Worm (Caenorhabditis elegans) whole organism, L4 larva: Measurements from ENCODE around the gene srd-16.

ENCODE experiments used
- F10B5.3 ChIP-seq: sonication (generic microtip); optimal IDR thresholded peaks from 2 replicates; lab custom pipeline; 2016; ENCODE audit warnings: mild to moderate bottlenecking, missing genetic modification characterization, missing compliant biosample characterization
- F37D6.2 ChIP-seq: sonication (generic microtip); optimal IDR thresholded peaks from 2 replicates; lab custom pipeline; 2016; ENCODE audit warnings: mild to moderate bottlenecking, missing genetic modification characterization, missing compliant biosample characterization
- T20F7.1 ChIP-seq: fragments of 200-800 bp; sonication (Bioruptor generic); optimal IDR thresholded peaks from 2 replicates; lab custom pipeline; 2018; ENCODE audit warnings: mild to moderate bottlenecking, missing genetic modification characterization, missing compliant biosample characterization
- T26A8.4 ChIP-seq: fragments of 200-800 bp; sonication (Bioruptor generic); IDR thresholded peaks from 2 replicates; pipeline ENCODE4 v1.3.6; 2022; ENCODE audit warnings: missing genetic modification characterization, missing compliant biosample characterization
- Y48G9A.11 ChIP-seq: fragments of 200-800 bp; sonication (Bioruptor generic); IDR thresholded peaks from 2 replicates; pipeline ENCODE4 v1.3.6; 2022; ENCODE audit warnings: missing genetic modification reagents, missing genetic modification characterization, missing compliant biosample characterization
- Y75B8A.6 ChIP-seq: fragments of 200-800 bp; sonication (Bioruptor generic); IDR thresholded peaks from 2 replicates; pipeline ENCODE4 v1.3.6; 2022; ENCODE audit warnings: missing genetic modification reagents, missing genetic modification characterization, missing compliant biosample characterization
- ZK546.5 ChIP-seq, 2 experiments: sonication (generic microtip); optimal IDR thresholded peaks; 2 replicates each; lab custom pipeline; 2017; ENCODE audit warnings: missing biosample characterization in 2 of 2, missing genetic modification characterization in 2 of 2
- aha-1 ChIP-seq: fragments of 150-350 bp; peaks from one replicate; lab custom pipeline; 2014; ENCODE audit warnings: missing biosample characterization, missing genetic modification characterization
- attf-4 ChIP-seq: sonication (generic microtip); optimal IDR thresholded peaks from 3 replicates; lab custom pipeline; 2017; ENCODE audit warnings: missing biosample characterization, missing genetic modification characterization
- ceh-62 ChIP-seq: sonication (generic microtip); optimal IDR thresholded peaks from 2 replicates; lab custom pipeline; 2017; ENCODE audit warnings: missing biosample characterization, missing genetic modification characterization
- ctbp-1 ChIP-seq: fragments of 200-800 bp; sonication (Bioruptor generic); IDR thresholded peaks from 2 replicates; pipeline ENCODE4 v1.3.6; 2022; ENCODE audit warnings: missing genetic modification reagents, missing genetic modification characterization, missing compliant biosample characterization
- daf-12 ChIP-seq: fragments of 150-350 bp; optimal IDR thresholded peaks from 2 replicates; lab custom pipeline; 2014; ENCODE audit warnings: missing biosample characterization, missing genetic modification reagents, missing genetic modification characterization
- daf-19 ChIP-seq: fragments of 200-800 bp; sonication (Bioruptor generic); conservative IDR thresholded peaks from 2 replicates; pipeline ENCODE4 v1.3.6; 2022; ENCODE audit warnings: missing genetic modification characterization, missing compliant biosample characterization
- daf-8 ChIP-seq: fragments of 200-800 bp; sonication (Bioruptor generic); IDR thresholded peaks from 2 replicates; pipeline ENCODE4 v1.3.6; 2022; ENCODE audit warnings: missing genetic modification characterization, missing compliant biosample characterization
- dmd-8 ChIP-seq: fragments of 200-800 bp; sonication (Bioruptor generic); IDR thresholded peaks from 2 replicates; pipeline ENCODE4 v1.3.6; 2022; ENCODE audit warnings: missing genetic modification characterization, missing compliant biosample characterization
- gei-8 ChIP-seq: fragments of 200-800 bp; sonication (Bioruptor generic); optimal IDR thresholded peaks from 2 replicates; lab custom pipeline; 2018; ENCODE audit warnings: mild to moderate bottlenecking, missing genetic modification characterization, missing compliant biosample characterization
- hlh-30 ChIP-seq: sonication (generic microtip); optimal IDR thresholded peaks from 2 replicates; lab custom pipeline; 2017; ENCODE audit warnings: antibody characterized with exemption, mild to moderate bottlenecking, missing genetic modification characterization, missing compliant biosample characterization; ENCODE audit not compliant: insufficient read depth
- lin-15B ChIP-seq: fragments of 150-350 bp; sonication (generic microtip); optimal IDR thresholded peaks from 3 replicates; lab custom pipeline; 2014; ENCODE audit warnings: missing biosample characterization, missing genetic modification characterization
- nhr-102 ChIP-seq: sonication (generic microtip); optimal IDR thresholded peaks from 2 replicates; lab custom pipeline; 2016; ENCODE audit warnings: mild to moderate bottlenecking, missing genetic modification characterization, moderate library complexity, missing compliant biosample characterization
- nhr-28 ChIP-seq: fragments of 150-350 bp; optimal IDR thresholded peaks from 2 replicates; lab custom pipeline; 2014; ENCODE audit warnings: missing biosample characterization, missing genetic modification characterization
- nhr-48 ChIP-seq: sonication (generic microtip); optimal IDR thresholded peaks from 2 replicates; lab custom pipeline; 2016; ENCODE audit warnings: mild to moderate bottlenecking, missing genetic modification characterization, missing compliant biosample characterization
- nhr-77 ChIP-seq: fragments of 150-350 bp; optimal IDR thresholded peaks from 2 replicates; lab custom pipeline; 2014; ENCODE audit warnings: missing biosample characterization, missing genetic modification characterization
- pha-4 ChIP-seq, 2 experiments: fragments of 150-350 bp in 1 of 2; fragments of 200-800 bp in 1 of 2; sonication (Bioruptor generic) in 1 of 2; IDR thresholded peaks in 1 of 2; optimal IDR thresholded peaks in 1 of 2; 2 replicates each; pipeline versions ENCODE4 v1.3.6 to Lab custom; 2014 to 2022; ENCODE audit warnings: missing genetic modification characterization in 2 of 2, missing genetic modification reagents in 2 of 2, missing biosample characterization in 1 of 2, missing compliant biosample characterization in 1 of 2
- pqm-1 ChIP-seq: sonication (generic microtip); optimal IDR thresholded peaks from 2 replicates; lab custom pipeline; 2017; ENCODE audit warnings: missing biosample characterization, missing genetic modification characterization
- sdz-12 ChIP-seq: fragments of 200-800 bp; sonication (Bioruptor generic); optimal IDR thresholded peaks from 2 replicates; lab custom pipeline; 2018; ENCODE audit warnings: mild to moderate bottlenecking, missing genetic modification characterization, missing compliant biosample characterization
- set-16 ChIP-seq: fragments of 200-800 bp; sonication (Bioruptor generic); IDR thresholded peaks from 2 replicates; pipeline ENCODE4 v1.3.6; 2022; ENCODE audit warnings: missing genetic modification reagents, missing genetic modification characterization, missing compliant biosample characterization
- snpc-1.2 ChIP-seq: fragments of 200-800 bp; sonication (Bioruptor generic); IDR thresholded peaks from 2 replicates; pipeline ENCODE4 v1.3.6; 2022; ENCODE audit warnings: missing genetic modification reagents, missing genetic modification characterization, missing compliant biosample characterization
- unc-62 ChIP-seq, 3 experiments: fragments of 150-350 bp in 1 of 3; sonication (generic microtip); optimal IDR thresholded peaks in 2 of 3; peaks in 1 of 3; 1 replicate in 1 of 3; 2 replicates in 2 of 3; lab custom pipeline; 2014 to 2017; ENCODE audit warnings: missing biosample characterization in 3 of 3, missing genetic modification characterization in 3 of 3, missing genetic modification reagents in 3 of 3, missing genotype in 1 of 3
- ztf-7 ChIP-seq: fragments of 150-350 bp; optimal IDR thresholded peaks from 2 replicates; lab custom pipeline; 2014; ENCODE audit warnings: missing biosample characterization, missing genetic modification characterization

The srd-16 gene

DNA sequence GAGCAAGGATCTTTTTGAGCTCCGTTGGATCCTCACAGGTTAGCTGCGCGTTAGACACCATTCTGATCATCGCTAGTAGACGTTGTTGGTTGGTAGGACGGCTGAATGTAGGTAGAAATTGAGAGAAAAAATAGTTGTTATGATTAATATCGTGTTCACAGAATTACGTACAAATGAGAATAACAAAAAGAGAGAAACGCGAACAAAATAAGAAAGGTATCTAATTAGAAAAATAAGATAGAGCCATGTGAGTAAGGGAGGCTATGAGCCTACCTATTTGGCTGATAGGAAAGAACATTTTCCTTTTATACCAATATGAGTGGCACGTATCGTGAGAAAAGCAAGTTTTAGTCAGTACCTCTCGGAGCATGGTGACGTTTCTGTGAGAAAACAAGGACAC is 16.1 kb downstream of the srd-16 start, which contains the start of gene C04E6.8:
TSS of gene C04E6.8 (minus strand) at position 101 of the 400 bp plus-strand sequence.
- TF ChIP-seq ceh-62 (tag; lab: Kevin White, UChicago): no peak
- TF ChIP-seq daf-19 (GFP tag; lab: Robert Waterston, UW): no peak
- no peak for TF ChIP-seq daf-12 (tag; lab: Kevin White, UChicago)
- no peak for TF ChIP-seq attf-4 (tag; lab: Kevin White, UChicago)
- no peak for TF ChIP-seq F10B5.3 (tag; lab: Kevin White, UChicago)
- TF ChIP-seq gei-8: no peak
- TF ChIP-seq Y48G9A.11 (GFP tag; lab: Robert Waterston, UW): no peak

DNA sequence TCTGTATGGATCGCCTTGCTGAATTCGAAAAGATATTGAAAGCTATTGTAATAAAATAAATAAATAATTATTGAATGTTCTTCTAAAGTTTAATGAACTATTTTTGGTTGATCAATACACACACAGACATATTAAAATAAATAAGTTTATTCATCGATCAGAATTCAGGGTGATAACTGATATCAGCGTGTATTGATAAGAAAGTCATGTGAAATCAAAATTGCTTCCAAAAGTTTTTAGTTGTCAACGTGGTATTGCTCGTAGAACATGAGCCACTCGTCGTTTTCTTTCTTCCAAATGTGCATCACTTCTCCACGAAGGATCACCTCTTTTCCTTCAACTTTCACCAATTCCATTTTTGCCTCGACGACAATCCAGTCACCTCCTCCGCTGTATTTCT is 17.4 kb downstream of the srd-16 start:
- TF ChIP-seq nhr-48 (tag; lab: Kevin White, UChicago) (no peak), daf-8 (GFP tag; lab: Robert Waterston, UW) (no peak), set-16 (GFP tag; lab: Robert Waterston, UW) (no peak), pqm-1 (tag; lab: Kevin White, UChicago) (peak; percentile 2), ctbp-1 (GFP tag; lab: Robert Waterston, UW) (no peak)

DNA sequence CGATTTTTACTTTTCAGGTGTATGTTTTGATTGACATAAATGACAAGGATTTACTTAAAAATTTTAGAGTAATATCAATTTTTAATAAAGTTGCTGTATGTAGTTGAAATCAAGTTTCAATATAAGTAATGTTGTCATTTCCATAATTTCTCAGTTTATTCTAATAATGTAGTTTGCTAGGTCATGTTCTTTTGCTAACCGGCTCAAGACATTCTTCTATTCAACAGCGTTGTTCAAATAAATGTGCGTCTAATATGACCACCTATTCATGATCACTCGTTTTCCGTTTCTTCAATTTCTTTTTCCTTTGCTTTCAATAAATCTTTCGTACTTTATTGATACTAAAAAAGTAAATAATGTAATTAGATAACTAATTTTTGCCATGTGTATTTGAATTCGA is 19.8 kb downstream of the srd-16 start, which contains the start of gene C02G6.3:
TSS of gene C02G6.3 (plus strand) at position 301 of the 400 bp plus-strand sequence.
- TF ChIP-seq Y75B8A.6 (GFP tag; lab: Robert Waterston, UW) (no peak), hlh-30 (tag; lab: Kevin White, UChicago) (no peak)
- TF ChIP-seq, all 104 proteins: peak for 0

DNA sequence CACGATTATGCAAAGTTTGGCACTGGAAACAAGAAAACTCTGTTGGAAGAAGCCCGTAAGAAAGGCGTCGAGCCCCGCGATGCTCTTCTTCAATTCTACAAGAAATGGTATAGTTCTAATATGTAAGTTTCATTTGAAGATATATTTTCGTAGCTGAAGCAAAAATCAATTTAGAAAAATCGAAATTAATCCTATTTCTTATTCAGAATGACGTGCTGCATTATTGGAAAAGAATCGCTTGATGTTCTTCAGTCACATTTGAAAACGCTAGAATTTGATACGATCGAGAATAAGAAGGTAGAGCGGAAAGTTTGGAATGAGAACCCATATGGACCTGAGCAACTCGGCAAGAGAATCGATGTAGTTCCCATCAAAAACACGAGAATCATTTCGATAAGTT is 22.9 kb downstream of the srd-16 start:
- TF ChIP-seq gei-8 (no peak), ZK546.5 (tag; optimal IDR thresholded peaks at IDR 0.05; lab: Kevin White, UChicago) (no peak), nhr-77 (no peak), snpc-1.2 (GFP tag; lab: Robert Waterston, UW) (no peak), aha-1 (tag; lab: Kevin White, UChicago) (peak; percentile 27), sdz-12 (GFP tag; lab: Kevin White, UChicago) (no peak), nhr-28 (tag; lab: Kevin White, UChicago) (no peak), unc-62 (GFP tag; optimal IDR thresholded peaks at IDR 0.05 in 1 of 2; lab: Kevin White, UChicago) (peak in 1 of 2 experiments; percentile 90), unc-62 (tag; optimal IDR thresholded peaks at IDR 0.05; lab: Kevin White, UChicago) (no peak), nhr-102 (tag; lab: Kevin White, UChicago) (no peak), ztf-7 (tag; lab: Kevin White, UChicago) (no peak), dmd-8 (GFP tag; lab: Robert Waterston, UW) (no peak)

DNA sequence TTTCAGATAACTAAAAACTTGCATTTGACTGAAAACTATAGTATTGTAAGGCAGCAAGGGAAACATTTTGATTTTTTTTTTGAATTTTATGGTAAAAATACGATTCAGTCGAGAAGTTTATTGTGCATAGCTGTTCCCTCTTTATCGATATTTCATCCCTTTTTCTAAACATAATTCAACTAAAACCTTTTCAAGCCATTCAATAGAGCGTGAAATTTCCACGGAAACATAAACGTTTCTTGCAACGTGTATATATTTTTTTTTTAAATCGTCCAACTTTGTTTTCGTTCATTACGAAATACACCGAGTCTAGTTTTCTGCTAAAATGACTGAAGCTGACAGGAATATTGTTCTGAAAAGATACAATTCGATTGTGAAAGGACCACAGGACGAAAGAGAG is 28.1 kb downstream of the srd-16 start, which contains the start of gene C02G6.2:
TSS of gene C02G6.2 (plus strand) at position 301 of the 400 bp plus-strand sequence.
- no peak for TF ChIP-seq pha-4 (GFP tag; IDR thresholded peaks at IDR 0.05; lab: Robert Waterston, UW)
- no peak for TF ChIP-seq pha-4 (tag; optimal IDR thresholded peaks at IDR 0.05; lab: Kevin White, UChicago)
- no peak for TF ChIP-seq Y75B8A.6 (GFP tag; lab: Robert Waterston, UW)
- TF ChIP-seq F37D6.2 (tag; lab: Kevin White, UChicago): no peak
- TF ChIP-seq snpc-1.2 (GFP tag; lab: Robert Waterston, UW): no peak
- no peak for TF ChIP-seq lin-15B (tag; lab: Kevin White, UChicago)
- TF ChIP-seq T26A8.4 (GFP tag; lab: Robert Waterston, UW): no peak
- no peak for TF ChIP-seq hlh-30 (tag; lab: Kevin White, UChicago)

DNA sequence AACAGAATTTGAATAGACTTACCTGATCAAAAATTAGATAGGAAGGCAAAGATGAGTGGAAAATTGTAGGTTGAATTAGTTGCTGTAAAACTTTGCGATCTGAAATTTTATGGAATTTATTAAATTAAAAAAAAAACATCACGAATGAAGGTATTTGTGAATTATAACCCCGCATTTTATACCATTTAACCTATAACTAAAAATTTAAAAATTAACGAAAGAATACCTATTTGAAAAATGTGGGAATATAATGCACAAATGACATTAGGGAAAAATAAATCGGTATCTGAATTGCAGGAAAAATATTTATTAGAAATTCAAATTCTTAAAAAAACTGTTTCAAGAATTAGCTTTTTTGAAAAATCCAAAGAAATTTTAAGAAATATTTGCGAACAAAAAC is 30.6 kb downstream of the srd-16 start, which contains the start of gene F26F12.4:
TSS of gene F26F12.4 (minus strand) at position 101 of the 400 bp plus-strand sequence.
- TF ChIP-seq T20F7.1 (GFP tag; lab: Kevin White, UChicago): no peak
